Fruit fly (Drosophila melanogaster) whole organism, larva: ENCODE results near the gene CG13795.
A peak's percentile ranks its signal among the peaks of the same experiment; 100 is the strongest.

ENCODE experiments used
- noc ChIP-seq: fragments of 200-800 bp; sonication (Bioruptor generic); optimal IDR thresholded peaks from 3 replicates; lab custom pipeline; 2019; ENCODE audit warnings: missing biosample characterization, mild to moderate bottlenecking, missing genetic modification characterization, moderate library complexity

Gene CG13795

dm6 chr2L:7722102-7722501, 4.0 kb downstream of the CG13795 start:
- TF ChIP-seq noc (tag; lab: Kevin White, UChicago): no peak

- no peak for TF ChIP-seq noc (tag; lab: Kevin White, UChicago)
Observed at dm6 chr2L:7719387-7719786, 6.7 kb downstream of the CG13795 start, which contains the start of gene CG13793. Gene CG13793, minus strand, starts transcription at chr2L:7719487.

- no peak for TF ChIP-seq noc (tag; lab: Kevin White, UChicago)
Observed at dm6 chr2L:7716545-7716944, 9.6 kb downstream of the CG13795 start, which contains the start of gene CG33296. Gene CG33296, minus strand, starts transcription at chr2L:7716645.

dm6 chr2L:7711034-7711685, 14.9 kb downstream of the CG13795 start:
- TF ChIP-seq noc (tag; lab: Kevin White, UChicago): no peak

dm6 chr2L:7710580-7710979, 15.5 kb downstream of the CG13795 start, which contains the start of gene Ntl:
Gene Ntl, plus strand, starts transcription at chr2L:7710880.
- no peak for TF ChIP-seq noc (tag; lab: Kevin White, UChicago)

- peak; percentile 55 for TF ChIP-seq noc (tag; lab: Kevin White, UChicago)
Observed at dm6 chr2L:7703534-7703933, 22.6 kb downstream of the CG13795 start.

dm6 chr2L:7702383-7703188, 23.5 kb downstream of the CG13795 start, which contains the start of gene Tep3:
Gene Tep3, plus strand, starts transcription at chr2L:7702805.
- no peak for TF ChIP-seq noc (tag; lab: Kevin White, UChicago)

- peak; percentile 2 for TF ChIP-seq noc (tag; lab: Kevin White, UChicago)
Observed at dm6 chr2L:7701417-7701816, 24.7 kb downstream of the CG13795 start, which contains the start of gene Tep2. Gene Tep2, minus strand, starts transcription at chr2L:7701601.

- TF ChIP-seq noc (tag; lab: Kevin White, UChicago): no peak
Observed at dm6 chr2L:7692583-7693080, 33.5 kb downstream of the CG13795 start, which contains the start of the genes CG7025 and CG43235. Gene CG7025, minus strand, starts transcription at chr2L:7692683. Gene CG43235, plus strand, starts transcription at chr2L:7693030.

- no peak for TF ChIP-seq noc (tag; lab: Kevin White, UChicago)
Observed at dm6 chr2L:7690961-7691360, 35.1 kb downstream of the CG13795 start, which contains the start of gene CG18585. Gene CG18585, minus strand, starts transcription at chr2L:7691061.

- TF ChIP-seq noc (tag; lab: Kevin White, UChicago): no peak
Observed at dm6 chr2L:7690449-7690848, 35.6 kb downstream of the CG13795 start.

- TF ChIP-seq noc (tag; lab: Kevin White, UChicago): peak; percentile 51
Observed at dm6 chr2L:7685290-7685689, 40.8 kb downstream of the CG13795 start.

- TF ChIP-seq noc (tag; lab: Kevin White, UChicago): no peak
Observed at dm6 chr2L:7680298-7680697, 45.8 kb downstream of the CG13795 start.

- TF ChIP-seq noc (tag; lab: Kevin White, UChicago): peak; percentile 33
Observed at dm6 chr2L:7678095-7678784, 47.9 kb downstream of the CG13795 start.

- no peak for TF ChIP-seq noc (tag; lab: Kevin White, UChicago)
Observed at dm6 chr2L:7676982-7677381, 49.1 kb downstream of the CG13795 start.
